Worm (Caenorhabditis elegans) whole organism, midembryonic: ENCODE data around the gene agxt-1.

ENCODE experiments used
- T22C8.4 ChIP-seq: fragments of 200-800 bp; sonication (Bioruptor generic); IDR thresholded peaks from 2 replicates; pipeline ENCODE4 v1.3.6; 2022; ENCODE audit warnings: missing genetic modification characterization, missing compliant biosample characterization
- cog-1 ChIP-seq: sonication (generic microtip); optimal IDR thresholded peaks from 2 replicates; lab custom pipeline; 2016; ENCODE audit warnings: missing genetic modification characterization, missing compliant biosample characterization
- flt-1 ChIP-seq: fragments of 200-800 bp; sonication (Bioruptor generic); IDR thresholded peaks from 2 replicates; pipeline ENCODE4 v1.3.6; 2022; ENCODE audit warnings: missing genetic modification characterization, missing compliant biosample characterization
- klf-2 ChIP-seq: fragments of 200-800 bp; sonication (Bioruptor generic); conservative IDR thresholded peaks from 2 replicates; pipeline ENCODE4 v1.3.6; 2022; ENCODE audit warnings: missing genetic modification reagents, missing genetic modification characterization, missing compliant biosample characterization
- med-1 ChIP-seq: sonication (generic microtip); optimal IDR thresholded peaks from 2 replicates; lab custom pipeline; 2017; ENCODE audit warnings: missing genetic modification characterization, mild to moderate bottlenecking, missing compliant biosample characterization, antibody characterized with exemption, missing genetic modification reagents; ENCODE audit not compliant: insufficient read depth
- tab-1 ChIP-seq: fragments of 200-800 bp; sonication (Bioruptor generic); IDR thresholded peaks from 2 replicates; pipeline ENCODE4 v1.3.6; 2022; ENCODE audit warnings: missing genetic modification characterization, missing compliant biosample characterization
- ztf-23 ChIP-seq: fragments of 200-800 bp; sonication (Bioruptor generic); IDR thresholded peaks from 2 replicates; pipeline ENCODE4 v1.3.6; 2022; ENCODE audit warnings: missing genetic modification reagents, missing genetic modification characterization, missing compliant biosample characterization
- ztf-29 ChIP-seq: fragments of 200-800 bp; sonication (Bioruptor generic); IDR thresholded peaks from 2 replicates; pipeline ENCODE4 v1.3.6; 2022; ENCODE audit warnings: missing genetic modification reagents, missing genetic modification characterization, missing compliant biosample characterization

ce11 chrII:8895895-8896294 is 50.5 kb downstream of the agxt-1 start:
- no peak for TF ChIP-seq med-1 (GFP tag; lab: Kevin White, UChicago)
- no peak for TF ChIP-seq ztf-23 (GFP tag; lab: Robert Waterston, UW)
- no peak for TF ChIP-seq T22C8.4 (GFP tag; lab: Robert Waterston, UW)
- no peak for TF ChIP-seq cog-1
- TF ChIP-seq tab-1 (GFP tag; lab: Robert Waterston, UW) = no peak
- TF ChIP-seq flt-1 (GFP tag; lab: Robert Waterston, UW) = no peak
- TF ChIP-seq klf-2 = no peak
- TF ChIP-seq ztf-29 (GFP tag; lab: Robert Waterston, UW) = no peak
